Worm (Caenorhabditis elegans): ENCODE data around the gene ZC317.7.

The ZC317.7 gene

ce11 chrV:5445839-5446238, 25.0 kb downstream of the ZC317.7 start, which contains the start of gene F08F3.1:
Gene F08F3.1 (plus strand): TSS chrV:5446139.
- TF ChIP-seq somi-1 (GFP tag; optimal IDR thresholded peaks at IDR 0.05): no peak
- no peak for TF ChIP-seq F57A8.1 (GFP tag; optimal IDR thresholded peaks at IDR 0.05)
- no peak for TF ChIP-seq K12H6.12 (tag; optimal IDR thresholded peaks at IDR 0.05)
- no peak for TF ChIP-seq efl-1 (GFP tag; optimal IDR thresholded peaks at IDR 0.05)
- TF ChIP-seq sptf-2 (GFP tag; optimal IDR thresholded peaks at IDR 0.05): no peak
- TF ChIP-seq F39B2.1 (GFP tag; IDR thresholded peaks at IDR 0.05): no peak
- TF ChIP-seq nfya-1 (tag; optimal IDR thresholded peaks at IDR 0.05; ENCODE audit: borderline replicate concordance, insufficient read depth): no peak
- no peak for TF ChIP-seq Y95B8A.8 (GFP tag; IDR thresholded peaks at IDR 0.05)
- no peak for TF ChIP-seq dpl-1 (GFP tag; optimal IDR thresholded peaks at IDR 0.05)
- TF ChIP-seq attf-3 (GFP tag; conservative IDR thresholded peaks at IDR 0.05): no peak
- TF ChIP-seq cebp-2 (GFP tag; IDR thresholded peaks at IDR 0.05): no peak
- no peak for TF ChIP-seq sdz-38 (tag; optimal IDR thresholded peaks at IDR 0.05)

- no peak for TF ChIP-seq lin-40 (tag; optimal IDR thresholded peaks at IDR 0.05)
- no peak for TF ChIP-seq ZK185.1 (tag; optimal IDR thresholded peaks at IDR 0.05; ENCODE audit: poor library complexity, severe bottlenecking)
- no peak for TF ChIP-seq ceh-27 (GFP tag; optimal IDR thresholded peaks at IDR 0.05)
- TF ChIP-seq nfyb-1 (GFP tag; IDR thresholded peaks at IDR 0.05): no peak
- TF ChIP-seq attf-6 (GFP tag; IDR thresholded peaks at IDR 0.05): no peak
- no peak for TF ChIP-seq sdz-38 (tag; optimal IDR thresholded peaks at IDR 0.05)
- no peak for TF ChIP-seq ztf-18 (tag; optimal IDR thresholded peaks at IDR 0.05)
- TF ChIP-seq fkh-3 (tag; optimal IDR thresholded peaks at IDR 0.05): no peak
- TF ChIP-seq snpc-4 (GFP tag; optimal IDR thresholded peaks at IDR 0.05): no peak
- TF ChIP-seq snpc-4 (tag; optimal IDR thresholded peaks at IDR 0.05): no peak
- TF ChIP-seq K11D2.4 (GFP tag; IDR thresholded peaks at IDR 0.05): no peak
- no peak for TF ChIP-seq ceh-91 (GFP tag; IDR thresholded peaks at IDR 0.05)
- TF ChIP-seq lin-26 (GFP tag; IDR thresholded peaks at IDR 0.05): no peak
These were observed 26.8 kb downstream of the ZC317.7 start for ce11 chrV:5444037-5444436.

- TF ChIP-seq ceh-58 (GFP tag; IDR thresholded peaks at IDR 0.05) (no peak), sdz-38 (tag; optimal IDR thresholded peaks at IDR 0.05) (no peak), madf-6 (GFP tag; IDR thresholded peaks at IDR 0.05) (no peak), lin-54 (GFP tag; optimal IDR thresholded peaks at IDR 0.05) (no peak), hmg-20 (GFP tag; IDR thresholded peaks at IDR 0.05) (no peak), aptf-3 (GFP tag; IDR thresholded peaks at IDR 0.05) (no peak), somi-1 (GFP tag; optimal IDR thresholded peaks at IDR 0.05) (no peak), T07F8.4 (tag; optimal IDR thresholded peaks at IDR 0.05) (no peak), snpc-4 (GFP tag; optimal IDR thresholded peaks at IDR 0.05) (no peak), snpc-4 (tag; optimal IDR thresholded peaks at IDR 0.05) (no peak), B0019.2 (GFP tag; conservative IDR thresholded peaks at IDR 0.05) (no peak), madf-8 (GFP tag; conservative IDR thresholded peaks at IDR 0.05) (no peak), Y67H2A.10 (GFP tag; conservative IDR thresholded peaks at IDR 0.05) (no peak), fkh-3 (tag; optimal IDR thresholded peaks at IDR 0.05) (no peak), tbx-9 (tag; optimal IDR thresholded peaks at IDR 0.05; ENCODE audit: borderline replicate concordance) (no peak)
These were observed 28.5 kb downstream of the ZC317.7 start for ce11 chrV:5442366-5442765.

ce11 chrV:5439068-5439467, 31.8 kb downstream of the ZC317.7 start, which contains the start of gene snpc-1.3:
Gene snpc-1.3 (minus strand): TSS chrV:5439168.
- TF ChIP-seq sptf-2 (GFP tag; optimal IDR thresholded peaks at IDR 0.05) (no peak), mel-28 (tag; optimal IDR thresholded peaks at IDR 0.05; ENCODE audit: borderline replicate concordance) (no peak), T07F8.4 (tag; optimal IDR thresholded peaks at IDR 0.05) (no peak), egrh-3 (GFP tag; IDR thresholded peaks at IDR 0.05) (no peak), ztf-26 (tag; optimal IDR thresholded peaks at IDR 0.05) (no peak), ceh-100 (GFP tag; IDR thresholded peaks at IDR 0.05) (no peak), ZK185.1 (tag; optimal IDR thresholded peaks at IDR 0.05; ENCODE audit: poor library complexity, severe bottlenecking) (no peak), attf-5 (GFP tag; optimal IDR thresholded peaks at IDR 0.05) (no peak), nhr-120 (GFP tag; IDR thresholded peaks at IDR 0.05) (no peak), C17E4.6 (GFP tag; IDR thresholded peaks at IDR 0.05) (no peak), B0336.3 (GFP tag; IDR thresholded peaks at IDR 0.05) (no peak), cebp-2 (GFP tag; IDR thresholded peaks at IDR 0.05) (no peak), hrde-1 (tag; optimal IDR thresholded peaks at IDR 0.05; ENCODE audit: borderline replicate concordance) (no peak), Y53F4B.3 (GFP tag; IDR thresholded peaks at IDR 0.05) (no peak)

All from whole organism, young adult.